Fruit fly (Drosophila melanogaster) whole organism, wandering third instar larva: ENCODE data around the gene CG2652.
A peak's percentile ranks its signal among the peaks of the same experiment; 100 is the strongest.

Experiments
- Abd-B ChIP-seq: fragments of >200 bp; optimal IDR thresholded peaks from 2 replicates; lab custom pipeline; 2017; ENCODE audit warnings: missing biosample characterization, missing genetic modification characterization
- Hr78 ChIP-seq: fragments of >200 bp; optimal IDR thresholded peaks from 2 replicates; lab custom pipeline; 2017; ENCODE audit warnings: missing biosample characterization, missing genetic modification characterization
- Jra ChIP-seq: sonication (Bioruptor generic); optimal IDR thresholded peaks from 2 replicates; lab custom pipeline; 2016; ENCODE audit warnings: missing biosample characterization, missing genetic modification characterization
- Sp1 ChIP-seq: fragments of 200-800 bp; sonication (Bioruptor generic); optimal IDR thresholded peaks from 3 replicates; lab custom pipeline; 2019; ENCODE audit warnings: missing biosample characterization, mild to moderate bottlenecking, missing genetic modification characterization, moderate library complexity
- ey ChIP-seq: fragments of 200-800 bp; sonication (Bioruptor generic); optimal IDR thresholded peaks from 2 replicates; lab custom pipeline; 2016; ENCODE audit warnings: missing biosample characterization, missing genetic modification characterization
- h ChIP-seq: fragments of 200-800 bp; sonication (Bioruptor generic); optimal IDR thresholded peaks from 3 replicates; lab custom pipeline; 2016; ENCODE audit warnings: missing biosample characterization, mild to moderate bottlenecking, missing genetic modification characterization
- usp ChIP-seq: fragments of >200 bp; optimal IDR thresholded peaks from 2 replicates; lab custom pipeline; 2017; ENCODE audit warnings: missing biosample characterization, missing genetic modification characterization

- no peak for TF ChIP-seq Abd-B (GFP tag; lab: Kevin White, UChicago)
- TF ChIP-seq Hr78 (GFP tag; lab: Kevin White, UChicago) = no peak
- peak; percentile 98 for TF ChIP-seq Sp1 (GFP tag; lab: Kevin White, UChicago)
- TF ChIP-seq h (GFP tag; lab: Kevin White, UChicago) = peak; percentile 98
- TF ChIP-seq ey = peak; percentile 98
- TF ChIP-seq usp (GFP tag; lab: Kevin White, UChicago) = no peak
- peak; percentile 85 for TF ChIP-seq Jra (GFP tag; lab: Kevin White, UChicago)
Observed at dm6 chrX:2646022-2646761, 36.5 kb downstream of the CG2652 start.
